Fruit fly (Drosophila melanogaster) whole organism, embryonic: ENCODE results near the gene Hrd3.

Experiments
- ATbp ChIP-seq: fragments of 200-800 bp; sonication (Bioruptor generic); optimal IDR thresholded peaks from 2 replicates; lab custom pipeline; 2017; ENCODE audit warnings: missing biosample characterization, mild to moderate bottlenecking, missing genetic modification characterization, missing genetic modification reagents
- B-H1 ChIP-seq: fragments of 200-800 bp; sonication (Bioruptor generic); IDR thresholded peaks from 3 replicates; pipeline ENCODE4 v1.3.6; 2022; ENCODE audit warnings: missing biosample characterization, missing genetic modification characterization
- Bgb ChIP-seq: fragments of 200-800 bp; sonication (Bioruptor generic); IDR thresholded peaks from 2 replicates; pipeline ENCODE4 v1.3.6; 2022; ENCODE audit warnings: missing biosample characterization, missing genetic modification characterization; ENCODE audit not compliant: partially characterized antibody
- CG10543 ChIP-seq: fragments of 200-800 bp; sonication (Bioruptor generic); optimal IDR thresholded peaks from 3 replicates; lab custom pipeline; 2017; ENCODE audit warnings: missing biosample characterization, mild to moderate bottlenecking, missing genetic modification characterization, moderate library complexity
- CG11456 ChIP-seq: fragments of 200-800 bp; sonication (Bioruptor generic); IDR thresholded peaks from 3 replicates; pipeline ENCODE4 v1.3.6; 2022; ENCODE audit warnings: missing biosample characterization, missing genetic modification characterization
- CG11560 ChIP-seq: fragments of 200-800 bp; sonication (Bioruptor generic); IDR thresholded peaks from 3 replicates; pipeline ENCODE4 v1.3.6; 2022; ENCODE audit warnings: missing biosample characterization, missing genetic modification characterization
- CG12155 ChIP-seq: fragments of 200-800 bp; sonication (Bioruptor generic); optimal IDR thresholded peaks from 3 replicates; lab custom pipeline; 2016; ENCODE audit warnings: missing biosample characterization, missing genetic modification characterization
- CG13123 ChIP-seq: fragments of 200-800 bp; sonication (Bioruptor generic); optimal IDR thresholded peaks from 2 replicates; lab custom pipeline; 2016; ENCODE audit warnings: missing biosample characterization, missing genetic modification characterization
- CG13287 ChIP-seq: fragments of 200-800 bp; sonication (Bioruptor generic); IDR thresholded peaks from 2 replicates; pipeline ENCODE4 v1.3.6; 2022; ENCODE audit warnings: missing biosample characterization, missing genetic modification characterization; ENCODE audit not compliant: partially characterized antibody
- CG13624 ChIP-seq: fragments of 200-800 bp; sonication (Bioruptor generic); optimal IDR thresholded peaks from 2 replicates; lab custom pipeline; 2016; ENCODE audit warnings: missing biosample characterization, missing genetic modification characterization
- CG14014 ChIP-seq: fragments of 200-800 bp; sonication (Bioruptor generic); IDR thresholded peaks from 2 replicates; pipeline ENCODE4 v1.3.6; 2022; ENCODE audit warnings: missing biosample characterization, missing genetic modification characterization
- CG16863 ChIP-seq: fragments of 200-800 bp; sonication (Bioruptor generic); optimal IDR thresholded peaks from 3 replicates; lab custom pipeline; 2016; ENCODE audit warnings: missing biosample characterization, missing genetic modification characterization
- CG18476 ChIP-seq: fragments of 200-800 bp; sonication (Bioruptor generic); optimal IDR thresholded peaks from 2 replicates; lab custom pipeline; 2016; ENCODE audit warnings: missing biosample characterization, mild to moderate bottlenecking, missing genetic modification characterization
- CG2678 ChIP-seq: fragments of 200-800 bp; sonication (Bioruptor generic); optimal IDR thresholded peaks from 3 replicates; lab custom pipeline; 2019; ENCODE audit warnings: missing biosample characterization, mild to moderate bottlenecking, missing genetic modification characterization, moderate library complexity
- CG3726 ChIP-seq: fragments of 200-800 bp; sonication (Bioruptor generic); IDR thresholded peaks from 3 replicates; pipeline ENCODE4, ENCODE4 v1.3.6; 2022; ENCODE audit warnings: missing biosample characterization, missing genetic modification characterization
- CG4404 ChIP-seq: fragments of 200-800 bp; sonication (Bioruptor generic); IDR thresholded peaks from 2 replicates; pipeline ENCODE4 v1.3.6; 2022; ENCODE audit warnings: missing biosample characterization, missing genetic modification characterization
- CG7556 ChIP-seq: fragments of 200-800 bp; sonication (Bioruptor generic); optimal IDR thresholded peaks from 2 replicates; lab custom pipeline; 2017; ENCODE audit warnings: missing biosample characterization, mild to moderate bottlenecking, missing genetic modification characterization
- CG8290 ChIP-seq, 3 experiments: fragments of 200-800 bp; sonication (Bioruptor generic); optimal IDR thresholded peaks; 2 replicates each; lab custom pipeline; 2016 to 2019; ENCODE audit warnings: missing biosample characterization in 3 of 3, missing genetic modification characterization in 3 of 3, mild to moderate bottlenecking in 2 of 3, moderate library complexity in 1 of 3
- CG8359 ChIP-seq: fragments of 200-800 bp; sonication (Bioruptor generic); optimal IDR thresholded peaks from 2 replicates; lab custom pipeline; 2017; ENCODE audit warnings: missing biosample characterization, mild to moderate bottlenecking, missing genetic modification characterization, borderline replicate concordance
- CkIIα-i1 ChIP-seq: fragments of 200-800 bp; sonication (Bioruptor generic); IDR thresholded peaks from 2 replicates; pipeline ENCODE4 v1.3.6; 2022; ENCODE audit warnings: missing biosample characterization, missing genetic modification characterization
- Doc2 ChIP-seq: fragments of 200-800 bp; sonication (Bioruptor generic); IDR thresholded peaks from 2 replicates; pipeline ENCODE4 v1.3.6; 2022; ENCODE audit warnings: missing biosample characterization, missing genetic modification characterization
- Hmr ChIP-seq: fragments of 200-800 bp; sonication (Bioruptor generic); optimal IDR thresholded peaks from 3 replicates; lab custom pipeline; 2017; ENCODE audit warnings: mild to moderate bottlenecking, missing biosample characterization, missing genetic modification reagents, missing genetic modification characterization
- Hmx ChIP-seq: fragments of 200-800 bp; sonication (Bioruptor generic); optimal IDR thresholded peaks from 2 replicates; lab custom pipeline; 2016; ENCODE audit warnings: missing biosample characterization, missing genetic modification characterization
- Nf-YC ChIP-seq: fragments of 200-800 bp; optimal IDR thresholded peaks from 3 replicates; lab custom pipeline; 2019; ENCODE audit warnings: missing biosample characterization, mild to moderate bottlenecking, missing genetic modification characterization, moderate library complexity
- Rfx ChIP-seq: fragments of 200-800 bp; sonication (Bioruptor generic); IDR thresholded peaks from 2 replicates; pipeline ENCODE4 v1.3.6; 2022; ENCODE audit warnings: missing biosample characterization, missing genetic modification characterization
- Ssrp ChIP-seq: fragments of 200-800 bp; sonication (Bioruptor generic); optimal IDR thresholded peaks from 2 replicates; lab custom pipeline; 2018; ENCODE audit warnings: missing biosample characterization, mild to moderate bottlenecking, missing genetic modification characterization, moderate library complexity
- ato ChIP-seq: fragments of 200-800 bp; sonication (Bioruptor generic); IDR thresholded peaks from 2 replicates; pipeline ENCODE4 v1.3.6; 2022; ENCODE audit warnings: missing biosample characterization, missing genetic modification characterization; ENCODE audit not compliant: partially characterized antibody
- bowl ChIP-seq: fragments of 200-800 bp; sonication (Bioruptor generic); IDR thresholded peaks from 2 replicates; pipeline ENCODE4 v1.3.6; 2022; ENCODE audit warnings: missing biosample characterization, missing genetic modification characterization
- btn ChIP-seq: fragments of 200-800 bp; sonication (Bioruptor generic); optimal IDR thresholded peaks from 2 replicates; lab custom pipeline; 2016; ENCODE audit warnings: missing biosample characterization, missing genetic modification characterization
- caup ChIP-seq: fragments of 200-800 bp; sonication (Bioruptor generic); optimal IDR thresholded peaks from 3 replicates; lab custom pipeline; 2017; ENCODE audit warnings: missing biosample characterization, mild to moderate bottlenecking, missing genetic modification characterization, moderate library complexity; ENCODE audit not compliant: severe bottlenecking
- chn ChIP-seq: fragments of 200-800 bp; sonication (Bioruptor generic); optimal IDR thresholded peaks from 2 replicates; lab custom pipeline; 2016; ENCODE audit warnings: missing biosample characterization, missing genetic modification characterization
- corto ChIP-seq: fragments of 200-800 bp; sonication (Bioruptor generic); optimal IDR thresholded peaks from 2 replicates; lab custom pipeline; 2016; ENCODE audit warnings: missing biosample characterization, mild to moderate bottlenecking, missing genetic modification characterization, moderate library complexity
- croc ChIP-seq: fragments of 200-800 bp; sonication (Bioruptor generic); conservative IDR thresholded peaks from 3 replicates; pipeline ENCODE4 v1.3.6; 2022; ENCODE audit warnings: missing biosample characterization, missing genetic modification characterization
- danr ChIP-seq: fragments of 200-800 bp; sonication (Bioruptor generic); IDR thresholded peaks from 2 replicates; pipeline ENCODE4 v1.3.6; 2022; ENCODE audit warnings: missing biosample characterization, missing genetic modification characterization
- dimm ChIP-seq: fragments of 200-800 bp; sonication (Bioruptor generic); IDR thresholded peaks from 2 replicates; pipeline ENCODE4 v1.3.6; 2022; ENCODE audit warnings: missing biosample characterization, missing genetic modification characterization
- dm ChIP-seq: fragments of 200-800 bp; sonication (Bioruptor generic); optimal IDR thresholded peaks from 3 replicates; lab custom pipeline; 2016; ENCODE audit warnings: missing biosample characterization, missing genetic modification characterization
- emc ChIP-seq: fragments of 200-800 bp; sonication (Bioruptor generic); optimal IDR thresholded peaks from 2 replicates; lab custom pipeline; 2016; ENCODE audit warnings: missing biosample characterization, missing genetic modification characterization
- en ChIP-seq: fragments of 200-800 bp; sonication (Bioruptor generic); optimal IDR thresholded peaks from 2 replicates; lab custom pipeline; 2016; ENCODE audit warnings: missing biosample characterization, missing genetic modification characterization
- fd102C ChIP-seq: fragments of 200-800 bp; sonication (Bioruptor generic); optimal IDR thresholded peaks from 2 replicates; lab custom pipeline; 2018; ENCODE audit warnings: missing biosample characterization, mild to moderate bottlenecking, missing genetic modification characterization, moderate library complexity
- gce ChIP-seq: fragments of 200-800 bp; sonication (Bioruptor generic); IDR thresholded peaks from 3 replicates; pipeline ENCODE4 v1.3.6; 2022; ENCODE audit warnings: missing biosample characterization, missing genetic modification characterization
- gcm2 ChIP-seq: fragments of 200-800 bp; sonication (Bioruptor generic); optimal IDR thresholded peaks from 2 replicates; lab custom pipeline; 2016; ENCODE audit warnings: missing biosample characterization, missing genetic modification characterization
- hth ChIP-seq: fragments of >200 bp; optimal IDR thresholded peaks from 2 replicates; lab custom pipeline; 2017; ENCODE audit warnings: inconsistent platforms
- insv ChIP-seq, 2 experiments: fragments of 200-800 bp; sonication (Bioruptor generic); optimal IDR thresholded peaks; 3 replicates each; lab custom pipeline; 2016 to 2018; ENCODE audit warnings: missing biosample characterization in 2 of 2, missing genetic modification characterization in 2 of 2
- inv ChIP-seq: fragments of 200-800 bp; sonication (Bioruptor generic); IDR thresholded peaks from 2 replicates; pipeline ENCODE4 v1.3.6; 2022; ENCODE audit warnings: missing biosample characterization, missing genetic modification characterization; ENCODE audit not compliant: partially characterized antibody
- klu ChIP-seq: fragments of 200-800 bp; sonication (Bioruptor generic); IDR thresholded peaks from 2 replicates; pipeline ENCODE4 v1.3.6; 2022; ENCODE audit warnings: missing biosample characterization, missing genetic modification characterization
- lab ChIP-seq: fragments of 200-800 bp; sonication (Bioruptor generic); optimal IDR thresholded peaks from 3 replicates; lab custom pipeline; 2017; ENCODE audit warnings: missing biosample characterization, missing genetic modification characterization, mild to moderate bottlenecking, moderate library complexity, missing genetic modification reagents
- luna ChIP-seq: fragments of 200-800 bp; sonication (Bioruptor generic); optimal IDR thresholded peaks from 2 replicates; lab custom pipeline; 2016; ENCODE audit warnings: missing biosample characterization, missing genetic modification characterization
- maf-S ChIP-seq: fragments of 200-800 bp; sonication (Bioruptor generic); optimal IDR thresholded peaks from 2 replicates; lab custom pipeline; 2016; ENCODE audit warnings: missing biosample characterization, missing genetic modification characterization
- sd ChIP-seq: fragments of 200-800 bp; sonication (Bioruptor generic); optimal IDR thresholded peaks from 3 replicates; lab custom pipeline; 2018; ENCODE audit warnings: missing biosample characterization, mild to moderate bottlenecking, missing genetic modification characterization, moderate library complexity
- sqz ChIP-seq: fragments of 200-800 bp; sonication (Bioruptor generic); optimal IDR thresholded peaks from 3 replicates; lab custom pipeline; 2018; ENCODE audit warnings: missing biosample characterization, mild to moderate bottlenecking, missing genetic modification characterization
- vfl ChIP-seq: fragments of 200-800 bp; sonication (Bioruptor generic); optimal IDR thresholded peaks from 2 replicates; lab custom pipeline; 2016; ENCODE audit warnings: missing biosample characterization, missing genetic modification characterization

Gene Hrd3

dm6 chr3R:23772808-23773207, 14.5 kb upstream of the Hrd3 start, which contains the start of gene tst (continued):
- TF ChIP-seq CG3726 (GFP tag; lab: Robert Waterston, UW) = peak; percentile 97
- no peak for TF ChIP-seq sd (tag; lab: Kevin White, UChicago)
- peak; percentile 63 for TF ChIP-seq chn (GFP tag; lab: Kevin White, UChicago)
- no peak for TF ChIP-seq en (GFP tag; lab: Kevin White, UChicago)
- TF ChIP-seq ATbp (GFP tag; lab: Kevin White, UChicago) = peak; percentile 85
- peak; percentile 97 for TF ChIP-seq CG11456
- TF ChIP-seq luna (GFP tag; lab: Kevin White, UChicago) = no peak
- TF ChIP-seq CG13287 (GFP tag; lab: Robert Waterston, UW) = peak; percentile 69
- no peak for TF ChIP-seq sqz (GFP tag; lab: Kevin White, UChicago)
- peak; percentile 24 for TF ChIP-seq CG16863
- peak; percentile 19 for TF ChIP-seq fd102C
- peak; percentile 76 for TF ChIP-seq bowl (GFP tag; lab: Robert Waterston, UW)
- peak; percentile 57 for TF ChIP-seq CkIIα-i1 (GFP tag; lab: Robert Waterston, UW)
- TF ChIP-seq maf-S (GFP tag; lab: Kevin White, UChicago) = peak; percentile 16
- TF ChIP-seq CG8290 (GFP tag; optimal IDR thresholded peaks at IDR 0.05; lab: Kevin White, UChicago) = peak; percentile 86
- peak in 1 of 2 experiments; percentile 59 for TF ChIP-seq CG8290 (tag; optimal IDR thresholded peaks at IDR 0.05; lab: Kevin White, UChicago)
- peak; percentile 75 for TF ChIP-seq CG18476 (GFP tag; lab: Kevin White, UChicago)
- 0 out of 2 replicates have a peak, but pooled peaks have one; percentile 9 for TF ChIP-seq Bgb (GFP tag; lab: Robert Waterston, UW)
- TF ChIP-seq CG2678 = peak; percentile 93
- TF ChIP-seq CG10543 (GFP tag; lab: Kevin White, UChicago) = peak; percentile 53
- peak; percentile 92 for TF ChIP-seq Doc2 (GFP tag; lab: Robert Waterston, UW)
- peak; percentile 94 for TF ChIP-seq croc
- TF ChIP-seq ato (GFP tag; lab: Robert Waterston, UW) = no peak
- TF ChIP-seq gce (GFP tag; lab: Robert Waterston, UW) = peak; percentile 92
- TF ChIP-seq btn (GFP tag; lab: Kevin White, UChicago) = no peak
- peak; percentile 95 for TF ChIP-seq Ssrp
- no peak for TF ChIP-seq hth (lab: Kevin White, UChicago)
- peak; percentile 98 for TF ChIP-seq CG4404
- no peak for TF ChIP-seq dm (GFP tag; lab: Kevin White, UChicago)
- TF ChIP-seq insv (GFP tag; optimal IDR thresholded peaks at IDR 0.05; lab: Kevin White, UChicago) = peak in 1 of 2 experiments; percentile 36
- TF ChIP-seq vfl (GFP tag; lab: Kevin White, UChicago) = peak; percentile 35
- peak; percentile 79 for TF ChIP-seq Nf-YC (tag; lab: Kevin White, UChicago)
- peak; percentile 86 for TF ChIP-seq caup (GFP tag; lab: Kevin White, UChicago)
- TF ChIP-seq danr (GFP tag; lab: Robert Waterston, UW) = peak; percentile 92
- TF ChIP-seq CG13624 (GFP tag; lab: Kevin White, UChicago) = peak; percentile 54
- TF ChIP-seq Rfx (GFP tag; lab: Robert Waterston, UW) = peak; percentile 98
- peak; percentile 96 for TF ChIP-seq B-H1 (GFP tag; lab: Robert Waterston, UW)
- TF ChIP-seq CG11560 (tag; lab: Robert Waterston, UW) = peak; percentile 91
- TF ChIP-seq corto (GFP tag; lab: Kevin White, UChicago) = peak; percentile 36
- TF ChIP-seq gcm2 (GFP tag; lab: Kevin White, UChicago) = peak; percentile 39
- TF ChIP-seq CG7556 (GFP tag; lab: Kevin White, UChicago) = peak; percentile 89
- TF ChIP-seq lab = peak; percentile 93
- TF ChIP-seq CG13123 = peak; percentile 87
- peak; percentile 96 for TF ChIP-seq klu (GFP tag; lab: Robert Waterston, UW)
- peak; percentile 91 for TF ChIP-seq Hmr
- TF ChIP-seq emc (GFP tag; lab: Kevin White, UChicago) = peak; percentile 3
- no peak for TF ChIP-seq Hmx (GFP tag; lab: Kevin White, UChicago)
- peak; percentile 90 for TF ChIP-seq dimm (GFP tag; lab: Robert Waterston, UW)
- peak; percentile 54 for TF ChIP-seq CG8359
- TF ChIP-seq CG12155 (GFP tag; lab: Kevin White, UChicago) = peak; percentile 89
- TF ChIP-seq CG14014 (GFP tag; lab: Robert Waterston, UW) = peak; percentile 96
- no peak for TF ChIP-seq inv
